Fruit fly (Drosophila melanogaster): Measurements from ENCODE around the gene ND-75.

Gene ND-75

DNA sequence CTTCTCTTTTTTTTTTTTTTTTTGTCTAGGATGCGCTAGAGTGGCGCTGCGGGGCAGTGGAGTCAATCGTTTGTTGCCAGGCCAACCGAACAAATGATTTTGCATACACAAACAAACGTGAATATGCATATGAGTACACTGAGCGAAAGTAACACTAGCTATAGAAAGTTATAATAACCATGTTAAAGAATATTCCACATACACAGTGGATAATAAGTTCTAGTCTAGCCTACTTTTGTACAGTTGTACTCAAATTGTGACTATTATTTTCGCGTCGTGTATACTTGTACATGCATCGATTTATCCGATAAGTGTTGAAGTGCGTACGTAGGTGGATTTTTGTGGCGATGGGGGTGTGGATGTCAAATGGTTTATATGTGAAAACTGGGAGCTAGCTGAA lies 44.4 kb downstream of the ND-75 start (continued):
- 0 out of 3 replicates have a peak, but pooled peaks have one; percentile 30 for TF ChIP-seq dysf (GFP tag; IDR thresholded peaks at IDR 0.05)
- no peak for TF ChIP-seq NFAT (GFP tag; IDR thresholded peaks at IDR 0.05)
- TF ChIP-seq HLH3B (GFP tag; IDR thresholded peaks at IDR 0.05): no peak
- no peak for TF ChIP-seq pan (optimal IDR thresholded peaks at IDR 0.05)
- peak in 1 of 2 experiments; percentile 21 for TF ChIP-seq pan (GFP tag; optimal IDR thresholded peaks at IDR 0.05 in 1 of 2, IDR thresholded peaks at IDR 0.05 in 1 of 2)
- peak in 1 of 2 experiments; percentile 6 for TF ChIP-seq bsh (GFP tag; optimal IDR thresholded peaks at IDR 0.05)
- no peak for TF ChIP-seq CG4707 (GFP tag; optimal IDR thresholded peaks at IDR 0.05)
- no peak for TF ChIP-seq Spps (tag; optimal IDR thresholded peaks at IDR 0.05)
- TF ChIP-seq ttk (GFP tag; IDR thresholded peaks at IDR 0.05): 0 out of 2 replicates have a peak, but pooled peaks have one; percentile 41
- TF ChIP-seq CG17612 (GFP tag; IDR thresholded peaks at IDR 0.05): peak; percentile 56; the same call in 1 of the 2 replicates
- no peak for TF ChIP-seq Oli (tag; optimal IDR thresholded peaks at IDR 0.05)
- TF ChIP-seq CG7839 (tag; optimal IDR thresholded peaks at IDR 0.05): no peak
- no peak for TF ChIP-seq Tbp (GFP tag; optimal IDR thresholded peaks at IDR 0.05)
- TF ChIP-seq row (GFP tag; IDR thresholded peaks at IDR 0.05): peak; percentile 12; the same call in 1 of the 3 replicates
- TF ChIP-seq Dbx (GFP tag; IDR thresholded peaks at IDR 0.05): no peak
- no peak for TF ChIP-seq CG12219 (GFP tag; optimal IDR thresholded peaks at IDR 0.05)
- TF ChIP-seq run (tag; optimal IDR thresholded peaks at IDR 0.05): no peak
- TF ChIP-seq tgo (GFP tag; IDR thresholded peaks at IDR 0.05): 0 out of 3 replicates have a peak, but pooled peaks have one; percentile 15
- TF ChIP-seq CG30020 (tag; optimal IDR thresholded peaks at IDR 0.05): no peak
- peak; percentile 54 for TF ChIP-seq vvl (GFP tag; IDR thresholded peaks at IDR 0.05)
- no peak for TF ChIP-seq ERR (GFP tag; optimal IDR thresholded peaks at IDR 0.05)
- peak; percentile 2 for TF ChIP-seq CG13424 (tag; optimal IDR thresholded peaks at IDR 0.05)
- no peak for TF ChIP-seq CG10321 (GFP tag; IDR thresholded peaks at IDR 0.05)
- TF ChIP-seq otp (GFP tag; IDR thresholded peaks at IDR 0.05): no peak
- TF ChIP-seq Fer1 (GFP tag; optimal IDR thresholded peaks at IDR 0.05): no peak
- TF ChIP-seq ac (GFP tag; optimal IDR thresholded peaks at IDR 0.05): no peak
- peak; percentile 58 for TF ChIP-seq CG11504 (tag; optimal IDR thresholded peaks at IDR 0.05)
- peak; percentile 54 for TF ChIP-seq CG1603 (tag; optimal IDR thresholded peaks at IDR 0.05)
- TF ChIP-seq Sox102F (GFP tag; optimal IDR thresholded peaks at IDR 0.05): peak; percentile 45
- peak; percentile 57; the same call in 1 of the 2 replicates for TF ChIP-seq Drgx (GFP tag; IDR thresholded peaks at IDR 0.05)
- no peak for TF ChIP-seq CG17186 (GFP tag; optimal IDR thresholded peaks at IDR 0.05)
- TF ChIP-seq CG6854 (GFP tag; optimal IDR thresholded peaks at IDR 0.05): no peak
- peak; percentile 35; the same call in 1 of the 3 replicates for TF ChIP-seq ci (GFP tag; IDR thresholded peaks at IDR 0.05)
- no peak for TF ChIP-seq vnd (GFP tag; IDR thresholded peaks at IDR 0.05; ENCODE audit: partially characterized antibody)
- TF ChIP-seq gce (GFP tag; IDR thresholded peaks at IDR 0.05): no peak
- no peak for TF ChIP-seq tx (GFP tag; optimal IDR thresholded peaks at IDR 0.05)
- TF ChIP-seq Hr51 (GFP tag; optimal IDR thresholded peaks at IDR 0.05): peak in 1 of 2 experiments; percentile 34
- TF ChIP-seq Med (GFP tag): peak; percentile 58
- TF ChIP-seq pfk (GFP tag; optimal IDR thresholded peaks at IDR 0.05): no peak
- TF ChIP-seq CoRest (tag; optimal IDR thresholded peaks at IDR 0.05): no peak
- no peak for TF ChIP-seq prd (optimal IDR thresholded peaks at IDR 0.05)
- TF ChIP-seq prd (GFP tag; IDR thresholded peaks at IDR 0.05): peak; percentile 43; the same call in 1 of the 3 replicates
- TF ChIP-seq cwo (GFP tag; optimal IDR thresholded peaks at IDR 0.05): no peak
- TF ChIP-seq zen2 (GFP tag; IDR thresholded peaks at IDR 0.05; ENCODE audit: partially characterized antibody): no peak
- TF ChIP-seq sisA (GFP tag; IDR thresholded peaks at IDR 0.05): 0 out of 2 replicates have a peak, but pooled peaks have one; percentile 8
- TF ChIP-seq CG8290 (GFP tag; optimal IDR thresholded peaks at IDR 0.05): no peak
- peak in 1 of 2 experiments; percentile 53 for TF ChIP-seq CG8290 (tag; optimal IDR thresholded peaks at IDR 0.05)
- TF ChIP-seq kni (GFP tag; optimal IDR thresholded peaks at IDR 0.05): no peak
- no peak for TF ChIP-seq CG1832 (GFP tag; optimal IDR thresholded peaks at IDR 0.05)
